Fruit fly (Drosophila melanogaster): Measurements from ENCODE around the gene BobA.

Gene BobA

DNA sequence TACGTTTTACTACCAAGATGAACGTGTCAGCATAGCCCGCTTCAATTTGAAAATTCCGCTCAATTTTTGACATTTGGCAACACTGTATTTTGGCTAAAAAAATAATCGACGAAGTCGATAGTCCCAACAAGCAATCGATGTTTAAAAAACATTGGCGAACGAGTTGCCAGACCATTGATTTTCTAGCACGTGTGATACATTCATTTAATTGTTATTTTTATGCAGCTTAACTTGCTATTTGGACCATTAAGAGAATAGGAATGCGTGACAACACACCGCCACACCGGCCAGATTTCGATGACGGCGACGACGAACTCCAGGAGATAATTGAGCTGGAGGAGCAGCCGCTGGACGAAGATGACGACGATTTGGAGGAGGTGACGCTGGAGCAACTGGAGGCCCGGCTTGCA is 36.8 kb upstream of the BobA start, which contains the start of gene CG5114 (continued):
- TF ChIP-seq Nf-YC (tag; optimal IDR thresholded peaks at IDR 0.05): peak; percentile 37
- peak; percentile 37 for TF ChIP-seq Dad (GFP tag; optimal IDR thresholded peaks at IDR 0.05)
- TF ChIP-seq toy (GFP tag; IDR thresholded peaks at IDR 0.05): no peak
- TF ChIP-seq CG12659 (GFP tag; optimal IDR thresholded peaks at IDR 0.05): peak; percentile 63
- TF ChIP-seq CG8924 (tag; optimal IDR thresholded peaks at IDR 0.05): peak; percentile 52
- TF ChIP-seq Kr (GFP tag; optimal IDR thresholded peaks at IDR 0.05): no peak
- peak; percentile 20 for TF ChIP-seq CG13424 (tag; optimal IDR thresholded peaks at IDR 0.05)
- peak; percentile 55 for TF ChIP-seq grau (tag; optimal IDR thresholded peaks at IDR 0.05)
- TF ChIP-seq CG3163 (GFP tag; optimal IDR thresholded peaks at IDR 0.05): peak; percentile 31
- TF ChIP-seq CG17328 (GFP tag; IDR thresholded peaks at IDR 0.05): 0 out of 2 replicates have a peak, but pooled peaks have one; percentile 24
- TF ChIP-seq CG4617 (GFP tag; optimal IDR thresholded peaks at IDR 0.05; ENCODE audit: borderline replicate concordance): peak; percentile 66
- TF ChIP-seq dan (GFP tag; IDR thresholded peaks at IDR 0.05): no peak
- TF ChIP-seq al (GFP tag; IDR thresholded peaks at IDR 0.05): peak; percentile 17; the same call in 1 of the 2 replicates
- TF ChIP-seq cad (GFP tag; optimal IDR thresholded peaks at IDR 0.05): no peak
- peak; percentile 22 for TF ChIP-seq CG10147 (GFP tag; optimal IDR thresholded peaks at IDR 0.05)
- no peak for TF ChIP-seq Gug (GFP tag; IDR thresholded peaks at IDR 0.05)
- TF ChIP-seq stwl (tag; optimal IDR thresholded peaks at IDR 0.05): peak; percentile 95
- peak; percentile 29 for TF ChIP-seq CG18262 (tag; optimal IDR thresholded peaks at IDR 0.05)
- TF ChIP-seq CG10979 (tag; optimal IDR thresholded peaks at IDR 0.05): peak; percentile 46
- peak; percentile 19 for TF ChIP-seq ab (GFP tag; optimal IDR thresholded peaks at IDR 0.05)
- TF ChIP-seq Dll (GFP tag; IDR thresholded peaks at IDR 0.05; ENCODE audit: partially characterized antibody): peak; percentile 93
- peak; percentile 90 for TF ChIP-seq unc-4 (GFP tag; IDR thresholded peaks at IDR 0.05; ENCODE audit: partially characterized antibody)
- no peak for TF ChIP-seq CG4282 (GFP tag; optimal IDR thresholded peaks at IDR 0.05)
- peak; percentile 85 for TF ChIP-seq tna (GFP tag; IDR thresholded peaks at IDR 0.05; ENCODE audit: partially characterized antibody)
- TF ChIP-seq CG10366 (GFP tag; IDR thresholded peaks at IDR 0.05): no peak
- peak; percentile 15 for TF ChIP-seq bab2 (GFP tag; optimal IDR thresholded peaks at IDR 0.05)
- peak; percentile 73 for TF ChIP-seq lilli (GFP tag; optimal IDR thresholded peaks at IDR 0.05)
- peak; percentile 29 for TF ChIP-seq mirr (GFP tag; optimal IDR thresholded peaks at IDR 0.05)
- peak; percentile 51 for TF ChIP-seq Camta (GFP tag; optimal IDR thresholded peaks at IDR 0.05)
- peak; percentile 54 for TF ChIP-seq CG2712 (tag; optimal IDR thresholded peaks at IDR 0.05)
- TF ChIP-seq CG3995 (GFP tag; optimal IDR thresholded peaks at IDR 0.05): peak; percentile 74
- no peak for TF ChIP-seq ro (GFP tag; IDR thresholded peaks at IDR 0.05)
- TF ChIP-seq Atf-2 (GFP tag; optimal IDR thresholded peaks at IDR 0.05): peak; percentile 11
- TF ChIP-seq CG6791 (GFP tag; IDR thresholded peaks at IDR 0.05; ENCODE audit: partially characterized antibody): peak; percentile 91
- peak; percentile 55 for TF ChIP-seq mam (GFP tag; optimal IDR thresholded peaks at IDR 0.05)
- peak; percentile 6 for TF ChIP-seq CG7556 (GFP tag; optimal IDR thresholded peaks at IDR 0.05)
- no peak for TF ChIP-seq CG33557 (GFP tag; optimal IDR thresholded peaks at IDR 0.05)
- peak; percentile 31 for TF ChIP-seq PHDP (tag; optimal IDR thresholded peaks at IDR 0.05)
- peak; percentile 82 for TF ChIP-seq CG14710 (tag; optimal IDR thresholded peaks at IDR 0.05)
- no peak for TF ChIP-seq Hmx (GFP tag; optimal IDR thresholded peaks at IDR 0.05)
- TF ChIP-seq CG13287 (GFP tag; IDR thresholded peaks at IDR 0.05; ENCODE audit: partially characterized antibody): peak; percentile 97
- TF ChIP-seq CG18476 (GFP tag; optimal IDR thresholded peaks at IDR 0.05): no peak
- peak; percentile 24 for TF ChIP-seq CG8944 (GFP tag; optimal IDR thresholded peaks at IDR 0.05)
- TF ChIP-seq gro (GFP tag; optimal IDR thresholded peaks at IDR 0.05): peak; percentile 66
- peak; percentile 65 for TF ChIP-seq zen (tag; optimal IDR thresholded peaks at IDR 0.05)
- no peak for TF ChIP-seq GATAe (GFP tag; conservative IDR thresholded peaks at IDR 0.05)
- TF ChIP-seq stc (GFP tag; IDR thresholded peaks at IDR 0.05): no peak
- TF ChIP-seq HLH4C (GFP tag; IDR thresholded peaks at IDR 0.05; ENCODE audit: partially characterized antibody): peak; percentile 77; the same call in 2 of the 3 replicates
- TF ChIP-seq vnd (GFP tag; IDR thresholded peaks at IDR 0.05; ENCODE audit: partially characterized antibody): peak; percentile 84
- peak; percentile 33 for TF ChIP-seq CG12155 (GFP tag; optimal IDR thresholded peaks at IDR 0.05)
